Fruit fly (Drosophila melanogaster): ENCODE results near the gene CG14277.

Gene CG14277

dm6 chr2L:8242186-8242585, at the start of gene CG14277:
CG14277 (plus strand) TSS chr2L:8242486.
- no peak for TF ChIP-seq noc (tag; optimal IDR thresholded peaks at IDR 0.05)

dm6 chr2L:8195722-8196323, 46.5 kb upstream of the CG14277 start:
- no peak for TF ChIP-seq noc (tag; optimal IDR thresholded peaks at IDR 0.05)

dm6 chr2L:8196757-8197530, 45.3 kb upstream of the CG14277 start, which contains the start of the genes CG8475 and CG8460:
CG8475 (minus strand) TSS chr2L:8196918.
CG8460 (plus strand) TSS chr2L:8197193.
- TF ChIP-seq noc (tag; optimal IDR thresholded peaks at IDR 0.05): no peak

dm6 chr2L:8198757-8199156, 43.5 kb upstream of the CG14277 start, which contains the start of gene PGAP5:
PGAP5 (plus strand) TSS chr2L:8198882.
- no peak for TF ChIP-seq noc (tag; optimal IDR thresholded peaks at IDR 0.05)

- no peak for TF ChIP-seq noc (tag; optimal IDR thresholded peaks at IDR 0.05)
These were observed 39.7 kb upstream of the CG14277 start for dm6 chr2L:8202569-8202968.

- TF ChIP-seq noc (tag; optimal IDR thresholded peaks at IDR 0.05): peak; percentile 9
These were observed 38.5 kb upstream of the CG14277 start for dm6 chr2L:8203748-8204147.

dm6 chr2L:8204366-8204765, 37.9 kb upstream of the CG14277 start:
- no peak for TF ChIP-seq noc (tag; optimal IDR thresholded peaks at IDR 0.05)

dm6 chr2L:8204996-8205567, 37.2 kb upstream of the CG14277 start, which contains the start of gene SLC5A11:
SLC5A11 (minus strand) TSS chr2L:8205132.
- peak; percentile 98 for TF ChIP-seq noc (tag; optimal IDR thresholded peaks at IDR 0.05)

- TF ChIP-seq noc (tag; optimal IDR thresholded peaks at IDR 0.05): no peak
These were observed 36.4 kb upstream of the CG14277 start, which contains the start of gene CG8419 for dm6 chr2L:8205871-8206270. CG8419 (plus strand) TSS chr2L:8206171.

- TF ChIP-seq noc (tag; optimal IDR thresholded peaks at IDR 0.05): no peak
These were observed 32.9 kb upstream of the CG14277 start for dm6 chr2L:8209362-8209761.

dm6 chr2L:8210468-8210867, 31.8 kb upstream of the CG14277 start:
- TF ChIP-seq noc (tag; optimal IDR thresholded peaks at IDR 0.05): no peak

- TF ChIP-seq noc (tag; optimal IDR thresholded peaks at IDR 0.05): peak; percentile 67
These were observed 31.2 kb upstream of the CG14277 start, which contains the start of gene Ssb-c31a for dm6 chr2L:8211070-8211469. Ssb-c31a (plus strand) TSS chr2L:8211347.

dm6 chr2L:8212666-8213270, 29.5 kb upstream of the CG14277 start, which contains the start of the genes CG8372 and CG8360:
CG8372 (minus strand) TSS chr2L:8212902.
CG8360 (plus strand) TSS chr2L:8212959.
- peak; percentile 98 for TF ChIP-seq noc (tag; optimal IDR thresholded peaks at IDR 0.05)

dm6 chr2L:8213987-8214386, 28.3 kb upstream of the CG14277 start, which contains the start of gene CG8353:
CG8353 (plus strand) TSS chr2L:8214045.
- TF ChIP-seq noc (tag; optimal IDR thresholded peaks at IDR 0.05): peak; percentile 27

- TF ChIP-seq noc (tag; optimal IDR thresholded peaks at IDR 0.05): no peak
These were observed 26.9 kb upstream of the CG14277 start, which contains the start of gene CG8349 for dm6 chr2L:8215259-8215929. CG8349 (plus strand) TSS chr2L:8215915.

All from whole organism, larva.